Worm (Caenorhabditis elegans): ENCODE measurements around the gene cnc-6.

DNA sequence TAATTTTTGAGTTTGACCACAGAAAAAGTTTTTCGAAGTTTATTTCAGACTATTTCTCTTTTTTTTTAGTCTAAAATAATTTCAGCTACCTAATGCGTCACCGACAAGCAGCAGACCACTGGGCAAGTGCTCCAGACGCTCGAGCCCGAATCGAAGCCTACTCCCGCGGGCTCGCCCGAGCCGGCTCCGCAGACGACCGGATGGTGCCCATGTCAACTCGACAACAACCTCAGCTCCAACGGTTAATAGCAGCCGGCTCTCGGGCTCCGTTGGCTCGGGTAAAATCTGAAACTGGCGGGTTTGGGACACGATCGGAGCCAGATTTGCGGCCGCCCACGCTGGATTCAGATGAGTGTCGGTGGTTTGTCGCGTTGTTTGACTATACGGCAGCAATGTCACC, 39.7 kb downstream of the cnc-6 start:
- TF ChIP-seq ama-1 (optimal IDR thresholded peaks at IDR 0.05) (no peak), fkh-10 (GFP tag; optimal IDR thresholded peaks at IDR 0.05) (no peak), pha-4 (tag; optimal IDR thresholded peaks at IDR 0.05) (no peak), hlh-6 (tag; optimal IDR thresholded peaks at IDR 0.05) (no peak), elt-4 (tag; optimal IDR thresholded peaks at IDR 0.05) (no peak), odd-2 (tag; optimal IDR thresholded peaks at IDR 0.05) (no peak), sox-2 (GFP tag; IDR thresholded peaks at IDR 0.05) (no peak), ets-4 (tag; optimal IDR thresholded peaks at IDR 0.05) (no peak), elt-2 (tag; optimal IDR thresholded peaks at IDR 0.05) (no peak), tbx-2 (tag; optimal IDR thresholded peaks at IDR 0.05) (no peak), sox-4 (tag; optimal IDR thresholded peaks at IDR 0.05) (no peak), rnt-1 (tag; optimal IDR thresholded peaks at IDR 0.05) (no peak), C08G9.2 (tag; optimal IDR thresholded peaks at IDR 0.05) (no peak), zip-5 (tag; optimal IDR thresholded peaks at IDR 0.05) (no peak)
